Fruit fly (Drosophila melanogaster) Kc167 (cell line): Measurements from ENCODE around the gene CG14854.

Experiments used
- Myc ChIP-seq: fragments of >200 bp; optimal IDR thresholded peaks from 2 replicates; lab custom pipeline; 2017; ENCODE audit warnings: missing external identifiers
- Sin3A ChIP-seq: fragments of >200 bp; optimal IDR thresholded peaks from 2 replicates; lab custom pipeline; 2018; ENCODE audit warnings: missing external identifiers
- h ChIP-seq: fragments of >200 bp; optimal IDR thresholded peaks from 3 replicates; lab custom pipeline; 2018; ENCODE audit warnings: missing external identifiers
- insv ChIP-seq: fragments of >200 bp; optimal IDR thresholded peaks from 3 replicates; lab custom pipeline; 2018; ENCODE audit warnings: missing external identifiers
- psq ChIP-seq: fragments of >200 bp; optimal IDR thresholded peaks from 2 replicates; lab custom pipeline; 2017; ENCODE audit warnings: missing external identifiers
- ttk ChIP-seq: sonication (Bioruptor generic); optimal IDR thresholded peaks from 2 replicates; lab custom pipeline; 2017; ENCODE audit warnings: missing external identifiers

The CG14854 gene

dm6 chr3R:14559954-14560353, at the start of gene CG14854:
TSS of gene CG14854 (minus strand) at chr3R:14560054.
- TF ChIP-seq insv (lab: Kevin White, UChicago) (no peak), Myc (lab: Kevin White, UChicago) (no peak), psq (lab: Kevin White, UChicago) (no peak), ttk (lab: Kevin White, UChicago) (no peak), h (no peak), Sin3A (no peak)

- TF ChIP-seq insv (lab: Kevin White, UChicago) (no peak), Myc (lab: Kevin White, UChicago) (no peak), h (no peak), psq (lab: Kevin White, UChicago) (no peak), Sin3A (no peak), ttk (lab: Kevin White, UChicago) (no peak)
Observed at dm6 chr3R:14608892-14609692, 49.2 kb upstream of the CG14854 start, which contains the start of gene CG14853. TSS of gene CG14853 (plus strand) at chr3R:14609642.

- TF ChIP-seq h (no peak), insv (lab: Kevin White, UChicago) (no peak), Sin3A (no peak), Myc (lab: Kevin White, UChicago) (no peak), ttk (lab: Kevin White, UChicago) (no peak), psq (lab: Kevin White, UChicago) (no peak)
Observed at dm6 chr3R:14597935-14598424, 38.1 kb upstream of the CG14854 start.

DNA sequence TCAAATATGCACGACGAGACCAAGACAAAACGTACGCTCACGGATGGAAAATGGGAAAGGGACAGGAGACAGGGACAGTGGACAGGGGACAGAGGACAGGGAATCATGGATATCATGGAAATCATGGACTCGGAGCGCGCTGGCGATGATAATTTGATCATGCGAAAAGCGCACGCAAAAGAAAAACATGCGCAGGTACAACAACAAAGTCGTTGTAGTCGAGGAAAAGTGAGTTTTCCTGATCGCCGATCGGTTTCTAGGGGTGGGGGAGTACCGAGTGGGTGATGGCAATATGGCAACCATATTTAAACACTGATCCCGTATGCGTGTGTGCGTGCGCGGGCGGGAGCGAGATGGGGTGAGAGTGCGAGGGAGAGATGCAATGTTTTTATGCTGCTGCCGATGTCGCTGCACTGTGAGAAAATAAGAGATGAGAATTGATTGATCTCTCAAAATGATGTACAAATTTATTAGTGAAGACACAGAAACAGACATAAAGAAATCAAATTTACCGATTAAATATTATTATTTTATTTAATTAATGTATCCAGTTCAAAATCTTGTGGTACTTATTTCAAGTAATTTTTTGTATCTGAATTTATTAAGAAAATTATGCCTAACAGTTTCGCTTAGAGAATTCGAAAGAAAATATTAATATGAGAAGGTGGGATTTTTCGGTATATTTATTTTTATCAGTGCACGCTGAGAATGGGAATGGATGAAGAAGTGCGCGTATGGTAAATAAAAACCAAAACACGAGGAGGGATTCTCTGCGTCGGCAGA, 31.1 kb upstream of the CG14854 start:
- TF ChIP-seq h (no peak), insv (lab: Kevin White, UChicago) (no peak)

- TF ChIP-seq Myc (lab: Kevin White, UChicago) = no peak
- TF ChIP-seq insv (lab: Kevin White, UChicago) = no peak
- no peak for TF ChIP-seq psq (lab: Kevin White, UChicago)
- no peak for TF ChIP-seq h
- no peak for TF ChIP-seq Sin3A
- no peak for TF ChIP-seq ttk (lab: Kevin White, UChicago)
Observed at dm6 chr3R:14589483-14589882, 29.6 kb upstream of the CG14854 start.

- TF ChIP-seq Myc (lab: Kevin White, UChicago) = no peak
- TF ChIP-seq psq (lab: Kevin White, UChicago) = no peak
- TF ChIP-seq insv (lab: Kevin White, UChicago) = no peak
- TF ChIP-seq h = no peak
- no peak for TF ChIP-seq ttk (lab: Kevin White, UChicago)
- no peak for TF ChIP-seq Sin3A
Observed at dm6 chr3R:14586480-14587443, 26.9 kb upstream of the CG14854 start.

DNA sequence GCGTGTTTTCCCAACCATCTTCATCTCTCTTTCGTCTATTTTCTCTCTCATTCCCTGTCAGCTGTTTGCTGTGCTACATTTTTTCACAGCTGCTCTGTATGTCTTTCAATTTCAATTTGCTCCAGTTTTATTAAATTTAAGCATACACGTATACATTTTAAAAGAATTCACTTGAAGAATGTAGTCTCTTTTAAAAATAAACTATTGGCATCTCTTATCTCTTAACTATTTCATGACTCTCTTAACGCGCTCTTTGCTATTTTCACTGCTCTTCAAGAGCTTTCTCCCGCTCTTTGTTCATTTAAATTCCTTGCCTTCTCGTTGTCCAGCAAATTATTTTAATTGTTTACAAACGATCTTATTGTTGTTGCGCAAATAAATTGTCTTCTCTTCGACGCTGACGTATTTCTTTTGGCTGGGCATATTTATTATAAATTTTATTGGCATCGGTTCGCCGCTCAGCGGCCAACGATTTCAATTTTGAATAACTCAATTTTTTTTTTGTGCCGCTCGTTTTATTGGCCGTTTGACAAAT, 20.3 kb upstream of the CG14854 start:
- TF ChIP-seq h (no peak), insv (lab: Kevin White, UChicago) (no peak), Sin3A (no peak), Myc (lab: Kevin White, UChicago) (no peak), psq (lab: Kevin White, UChicago) (no peak), ttk (lab: Kevin White, UChicago) (no peak)

DNA sequence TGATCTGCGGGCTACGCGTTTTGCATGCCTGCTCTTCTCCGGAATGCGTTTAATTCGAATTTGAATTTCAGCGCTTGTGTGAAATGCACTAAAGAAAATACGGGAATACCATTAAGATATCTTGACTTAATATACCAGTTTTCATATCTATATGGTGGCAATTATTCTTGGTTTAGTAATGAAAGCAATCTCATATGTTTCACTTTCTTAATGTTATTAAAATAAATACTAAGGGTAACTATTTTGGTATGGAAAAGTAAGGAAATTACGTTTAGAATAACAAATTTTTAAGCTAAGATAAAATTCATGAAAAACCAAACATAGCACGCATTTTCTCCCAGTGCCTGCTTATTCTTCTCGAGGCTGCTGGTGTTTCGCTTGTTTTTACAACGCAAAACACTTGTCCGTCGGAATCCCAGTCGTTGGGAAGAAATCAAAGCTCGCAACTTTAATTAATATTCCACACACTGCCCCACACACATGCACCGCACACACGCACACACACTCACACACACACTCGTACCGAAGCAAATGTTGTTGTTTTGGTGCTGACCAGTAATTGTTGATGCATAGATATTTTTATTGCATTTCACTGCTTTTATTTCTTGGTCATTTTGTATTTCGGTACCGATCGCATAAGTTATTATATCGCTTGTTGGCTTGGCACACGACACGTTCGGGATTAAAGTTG, 18.1 kb upstream of the CG14854 start:
- TF ChIP-seq Sin3A (no peak), h (no peak), psq (lab: Kevin White, UChicago) (no peak), insv (lab: Kevin White, UChicago) (no peak), Myc (lab: Kevin White, UChicago) (no peak), ttk (lab: Kevin White, UChicago) (no peak)

dm6 chr3R:14576692-14577646, 17.1 kb upstream of the CG14854 start, which contains the start of gene stumps:
TSS of gene stumps (plus strand) at chr3R:14577217.
- TF ChIP-seq Myc (lab: Kevin White, UChicago) = no peak
- no peak for TF ChIP-seq h
- no peak for TF ChIP-seq ttk (lab: Kevin White, UChicago)
- no peak for TF ChIP-seq psq (lab: Kevin White, UChicago)
- no peak for TF ChIP-seq Sin3A
- TF ChIP-seq insv (lab: Kevin White, UChicago) = no peak

dm6 chr3R:14576511-14576691, 16.5 kb upstream of the CG14854 start, which contains the start of gene CG44094:
TSS of gene CG44094 (minus strand) at chr3R:14576611.
- TF ChIP-seq insv (lab: Kevin White, UChicago) = no peak
- no peak for TF ChIP-seq Myc (lab: Kevin White, UChicago)
- TF ChIP-seq ttk (lab: Kevin White, UChicago) = no peak
- no peak for TF ChIP-seq Sin3A
- TF ChIP-seq psq (lab: Kevin White, UChicago) = no peak
- no peak for TF ChIP-seq h
